Fruit fly (Drosophila melanogaster): ENCODE data around the gene Obp22a.

Gene Obp22a

DNA sequence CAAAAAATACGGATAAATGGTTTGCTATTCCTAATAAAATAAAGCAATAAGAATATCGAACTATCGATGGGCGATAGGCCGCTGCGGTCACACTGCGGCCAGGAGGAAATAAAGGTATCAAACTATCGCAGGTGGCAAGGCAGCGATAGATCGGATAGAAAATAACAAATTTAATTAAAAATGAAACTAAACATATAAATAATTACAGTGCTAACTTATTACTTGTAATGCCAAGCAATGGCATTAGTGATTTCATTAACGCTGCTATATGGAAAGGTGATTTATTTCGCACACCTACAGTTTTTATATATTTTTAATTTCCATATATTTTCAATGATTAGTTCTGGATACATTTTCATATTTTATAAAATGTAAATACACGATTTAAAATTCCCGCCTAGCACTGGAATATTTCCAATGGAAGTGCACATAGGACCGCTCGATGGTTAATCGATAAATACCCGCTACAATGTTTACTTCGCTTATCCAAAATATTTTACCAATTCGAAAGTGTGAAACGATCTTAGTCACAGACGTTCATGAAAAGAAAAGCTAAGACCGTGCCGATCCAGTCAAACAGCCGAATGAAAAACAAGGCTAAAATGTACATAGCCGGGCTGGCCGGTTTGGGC, 11.1 kb downstream of the Obp22a start, which contains the start of the genes CG15356 and CG15362 (continued):
- TF ChIP-seq CG9876 (GFP tag; optimal IDR thresholded peaks at IDR 0.05) (peak; percentile 19), nmo (GFP tag; optimal IDR thresholded peaks at IDR 0.05) (peak; percentile 64), pros (GFP tag; optimal IDR thresholded peaks at IDR 0.05) (no peak), CG1602 (GFP tag; optimal IDR thresholded peaks at IDR 0.05) (peak; percentile 2), BEAF-32 (GFP tag; optimal IDR thresholded peaks at IDR 0.05) (peak; percentile 98), Dref (GFP tag; IDR thresholded peaks at IDR 0.05) (peak; percentile 90), Med (GFP tag) (peak; percentile 85), Fer3 (tag; optimal IDR thresholded peaks at IDR 0.05) (peak; percentile 29), mam (GFP tag; optimal IDR thresholded peaks at IDR 0.05) (peak; percentile 15), repo (GFP tag; optimal IDR thresholded peaks at IDR 0.05) (no peak), CG42726 (GFP tag; IDR thresholded peaks at IDR 0.05; ENCODE audit: partially characterized antibody) (peak; percentile 99), CG11696 (GFP tag; IDR thresholded peaks at IDR 0.05) (no peak), pfk (GFP tag; optimal IDR thresholded peaks at IDR 0.05) (no peak), slou (GFP tag; optimal IDR thresholded peaks at IDR 0.05) (no peak), CG15514 (GFP tag; optimal IDR thresholded peaks at IDR 0.05) (peak; percentile 65), inv (GFP tag; IDR thresholded peaks at IDR 0.05; ENCODE audit: partially characterized antibody) (peak; percentile 99), stwl (tag; optimal IDR thresholded peaks at IDR 0.05) (peak; percentile 68), CG4617 (GFP tag; optimal IDR thresholded peaks at IDR 0.05; ENCODE audit: borderline replicate concordance) (peak; percentile 85), CG2712 (tag; optimal IDR thresholded peaks at IDR 0.05) (peak; percentile 59), Meics (GFP tag; optimal IDR thresholded peaks at IDR 0.05) (peak; percentile 56), sob (GFP tag; IDR thresholded peaks at IDR 0.05) (peak; percentile 52; the same call in 1 of the 2 replicates), CG18262 (tag; optimal IDR thresholded peaks at IDR 0.05) (peak; percentile 34), Dip2 (GFP tag; IDR thresholded peaks at IDR 0.05) (no peak), CG18476 (GFP tag; optimal IDR thresholded peaks at IDR 0.05) (peak; percentile 13), bowl (GFP tag; IDR thresholded peaks at IDR 0.05) (no peak), CG11247 (GFP tag; IDR thresholded peaks at IDR 0.05) (no peak), salm (tag; optimal IDR thresholded peaks at IDR 0.05) (no peak), CHES-1-like (GFP tag; optimal IDR thresholded peaks at IDR 0.05) (no peak), hb (GFP tag; IDR thresholded peaks at IDR 0.05; ENCODE audit: partially characterized antibody) (peak; percentile 100), CG17361 (GFP tag; IDR thresholded peaks at IDR 0.05) (peak; percentile 58; the same call in 1 of the 3 replicates), Stat92E (GFP tag; optimal IDR thresholded peaks at IDR 0.05) (no peak), CG30403 (GFP tag; optimal IDR thresholded peaks at IDR 0.05) (peak; percentile 45), dmrt11E (tag; optimal IDR thresholded peaks at IDR 0.05) (peak; percentile 24), CG8765 (GFP tag; IDR thresholded peaks at IDR 0.05) (peak; percentile 41; the same call in 1 of the 2 replicates), hbn (GFP tag; IDR thresholded peaks at IDR 0.05; ENCODE audit: partially characterized antibody) (peak; percentile 98), gem (tag; optimal IDR thresholded peaks at IDR 0.05) (no peak), Lhr (GFP tag; optimal IDR thresholded peaks at IDR 0.05) (peak; percentile 9), amos (GFP tag; IDR thresholded peaks at IDR 0.05; ENCODE audit: partially characterized antibody) (peak; percentile 99), prd (optimal IDR thresholded peaks at IDR 0.05) (no peak), prd (GFP tag; IDR thresholded peaks at IDR 0.05) (peak; percentile 40; the same call in 1 of the 3 replicates), Scr (GFP tag; IDR thresholded peaks at IDR 0.05; ENCODE audit: partially characterized antibody) (peak; percentile 99), bsh (GFP tag; optimal IDR thresholded peaks at IDR 0.05) (peak in 1 of 2 experiments; percentile 4), insv (GFP tag; optimal IDR thresholded peaks at IDR 0.05) (peak in 1 of 2 experiments; percentile 71), CG10543 (GFP tag; optimal IDR thresholded peaks at IDR 0.05) (peak; percentile 1), CG10462 (GFP tag; optimal IDR thresholded peaks at IDR 0.05) (peak; percentile 14), CG30020 (tag; optimal IDR thresholded peaks at IDR 0.05) (peak; percentile 38), tin (GFP tag; optimal IDR thresholded peaks at IDR 0.05) (peak; percentile 5), CG12659 (GFP tag; optimal IDR thresholded peaks at IDR 0.05) (peak; percentile 83)

All from whole organism, embryonic.